Fruit fly (Drosophila melanogaster): ENCODE measurements around the gene CG11550.

- TF ChIP-seq CG7045 (GFP tag; optimal IDR thresholded peaks at IDR 0.05) (no peak), CG33017 (tag; optimal IDR thresholded peaks at IDR 0.05) (no peak)
Observed at dm6 chr3R:31680773-31681172, 1.1 kb upstream of the CG11550 start.
